Worm (Caenorhabditis elegans): ENCODE results near the gene gon-1.

The gon-1 gene

DNA sequence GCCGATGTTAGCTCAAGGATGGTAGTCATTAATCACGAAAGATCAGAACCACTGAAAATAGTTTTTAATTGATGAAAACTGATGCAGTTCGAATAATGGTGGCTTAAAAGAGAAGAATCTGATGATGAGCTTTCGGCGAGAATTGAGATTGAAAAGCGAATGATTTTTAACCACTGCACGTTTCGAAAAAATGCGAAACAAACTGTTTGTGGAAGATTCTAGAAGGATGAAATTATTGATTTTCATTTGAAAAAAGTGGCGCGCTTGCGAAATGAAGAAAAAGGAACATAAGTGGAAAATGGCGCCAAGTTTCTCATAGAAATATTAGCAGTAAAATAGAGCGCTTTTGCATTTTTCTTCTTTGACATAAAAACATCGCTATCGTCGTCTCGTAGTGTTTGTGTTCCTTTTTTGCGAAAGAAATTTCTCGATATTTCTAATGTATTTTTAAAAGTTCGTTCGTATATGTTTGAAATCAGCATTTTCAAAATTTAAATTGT, 41.7 kb upstream of the gon-1 start, which contains the start of gene uba-1 (continued):
- TF ChIP-seq ztf-25 (GFP tag; IDR thresholded peaks at IDR 0.05) (no peak), snpc-4 (GFP tag; optimal IDR thresholded peaks at IDR 0.05) (no peak), snpc-4 (tag; optimal IDR thresholded peaks at IDR 0.05) (peak; percentile 6 to 50 (median 40)), hrde-1 (tag; optimal IDR thresholded peaks at IDR 0.05; ENCODE audit: borderline replicate concordance) (peak; percentile 36), tbx-9 (tag; optimal IDR thresholded peaks at IDR 0.05; ENCODE audit: borderline replicate concordance) (no peak), pbrm-1 (GFP tag; IDR thresholded peaks at IDR 0.05) (peak; percentile 63; the same call in 1 of the 2 replicates), let-526 (GFP tag; IDR thresholded peaks at IDR 0.05) (no peak), nfyb-1 (GFP tag; IDR thresholded peaks at IDR 0.05) (peak; percentile 85), hsf-1 (GFP tag; IDR thresholded peaks at IDR 0.05) (peak; percentile 97), T07F8.4 (tag; optimal IDR thresholded peaks at IDR 0.05) (no peak), lir-1 (GFP tag; conservative IDR thresholded peaks at IDR 0.05) (no peak; the same call in 1 of the 2 replicates), sptf-2 (GFP tag; optimal IDR thresholded peaks at IDR 0.05) (no peak), ztf-3 (GFP tag; optimal IDR thresholded peaks at IDR 0.05) (no peak), ztf-26 (tag; optimal IDR thresholded peaks at IDR 0.05) (no peak), attf-3 (GFP tag; conservative IDR thresholded peaks at IDR 0.05) (no peak), madf-10 (tag; optimal IDR thresholded peaks at IDR 0.05) (peak; percentile 53), B0336.3 (GFP tag; IDR thresholded peaks at IDR 0.05) (peak; percentile 94), K11D2.4 (GFP tag; IDR thresholded peaks at IDR 0.05) (0 out of 2 replicates have a peak, but pooled peaks have one; percentile 18), snpc-1.1 (tag; optimal IDR thresholded peaks at IDR 0.05; ENCODE audit: insufficient read depth) (no peak), sdz-38 (tag; optimal IDR thresholded peaks at IDR 0.05) (no peak), snpc-1.3 (tag; optimal IDR thresholded peaks at IDR 0.05; ENCODE audit: insufficient read depth) (peak; percentile 14), F55B11.4 (tag; optimal IDR thresholded peaks at IDR 0.05; ENCODE audit: borderline replicate concordance, insufficient read depth) (no peak), ama-1 (optimal IDR thresholded peaks at IDR 0.05) (no peak), ama-1 (GFP tag; optimal IDR thresholded peaks at IDR 0.05) (peak; percentile 28 to 37), mes-4 (tag; optimal IDR thresholded peaks at IDR 0.05) (no peak), tlf-1 (GFP tag; optimal IDR thresholded peaks at IDR 0.05) (peak; percentile 87), athp-1 (tag; optimal IDR thresholded peaks at IDR 0.05) (peak; percentile 53), lin-35 (GFP tag; optimal IDR thresholded peaks at IDR 0.05) (peak; percentile 13 to 77 (median 48)), dox-1 (GFP tag; IDR thresholded peaks at IDR 0.05) (peak; percentile 76), nfya-1 (tag; optimal IDR thresholded peaks at IDR 0.05; ENCODE audit: borderline replicate concordance, insufficient read depth) (no peak), him-1 (tag; optimal IDR thresholded peaks at IDR 0.05) (no peak), madf-3 (GFP tag; IDR thresholded peaks at IDR 0.05) (no peak), bed-2 (GFP tag; IDR thresholded peaks at IDR 0.05) (no peak), madf-8 (GFP tag; conservative IDR thresholded peaks at IDR 0.05) (peak; percentile 90), B0019.2 (GFP tag; conservative IDR thresholded peaks at IDR 0.05) (peak; percentile 64; the same call in 1 of the 2 replicates)

DNA sequence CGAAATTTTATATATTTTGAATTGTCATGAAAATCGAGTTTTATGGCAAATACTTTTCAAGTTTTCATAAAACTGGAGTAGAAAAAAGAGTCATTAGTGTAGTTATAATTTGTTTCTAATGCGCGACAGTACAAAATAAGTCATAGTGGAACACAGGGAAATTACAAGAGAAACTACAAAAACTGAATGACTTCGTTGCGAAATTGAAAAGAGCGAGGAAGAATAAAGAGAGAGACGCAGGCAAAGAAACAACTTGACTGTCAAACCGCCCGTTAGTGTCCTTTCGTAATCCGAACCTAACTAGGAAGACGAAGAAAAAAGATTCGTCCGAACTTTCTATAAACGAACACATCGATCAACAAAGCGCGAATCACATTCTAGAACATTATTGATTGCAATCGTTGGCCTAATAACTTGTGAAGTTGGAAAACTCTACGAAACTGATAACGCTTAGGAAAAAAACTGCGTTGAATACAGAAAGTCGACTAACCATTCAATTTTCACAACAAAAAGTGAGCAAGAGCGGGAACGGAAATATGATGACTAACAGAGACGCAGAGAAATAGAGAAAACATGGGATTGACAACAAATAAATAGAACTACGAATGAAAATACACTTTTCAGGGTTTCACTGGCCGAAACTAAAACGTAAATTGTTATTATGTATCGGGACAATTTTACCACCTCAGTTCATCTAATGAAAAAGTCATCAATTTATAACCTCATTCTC, 40.3 kb upstream of the gon-1 start:
- no peak for TF ChIP-seq ztf-18 (tag; optimal IDR thresholded peaks at IDR 0.05)
- no peak for TF ChIP-seq ztf-25 (GFP tag; IDR thresholded peaks at IDR 0.05)
- peak; percentile 10 for TF ChIP-seq hmg-1.2 (GFP tag; IDR thresholded peaks at IDR 0.05)
- TF ChIP-seq B0261.1 (tag; optimal IDR thresholded peaks at IDR 0.05) = no peak
- no peak for TF ChIP-seq somi-1 (GFP tag; optimal IDR thresholded peaks at IDR 0.05)
- no peak for TF ChIP-seq aptf-3 (GFP tag; IDR thresholded peaks at IDR 0.05)
- no peak for TF ChIP-seq aptf-2 (GFP tag; conservative IDR thresholded peaks at IDR 0.05)
- TF ChIP-seq rcor-1 (GFP tag; IDR thresholded peaks at IDR 0.05) = no peak
- no peak for TF ChIP-seq lir-1 (GFP tag; conservative IDR thresholded peaks at IDR 0.05)
- peak; percentile 45; the same call in 1 of the 2 replicates for TF ChIP-seq nfyb-1 (GFP tag; IDR thresholded peaks at IDR 0.05)
- peak; percentile 29 for TF ChIP-seq nhr-80 (tag; optimal IDR thresholded peaks at IDR 0.05)
- TF ChIP-seq F22D6.2 (tag; optimal IDR thresholded peaks at IDR 0.05) = no peak
- TF ChIP-seq cebp-1 (GFP tag; IDR thresholded peaks at IDR 0.05) = peak; percentile 42; the same call in 1 of the 2 replicates
- peak; percentile 87 for TF ChIP-seq cebp-1 (tag; optimal IDR thresholded peaks at IDR 0.05)
- no peak for TF ChIP-seq nhr-27 (tag; optimal IDR thresholded peaks at IDR 0.05)
- TF ChIP-seq lin-40 (tag; optimal IDR thresholded peaks at IDR 0.05) = no peak
